Worm (Caenorhabditis elegans) whole organism, L2 larva: Measurements from ENCODE around the gene R07B7.8.

Experiments
- C34F6.9 ChIP-seq: fragments of 150-350 bp; optimal IDR thresholded peaks from 2 replicates; lab custom pipeline; 2014; ENCODE audit warnings: missing biosample characterization, missing genetic modification characterization
- F13H6.1 ChIP-seq: sonication (generic microtip); optimal IDR thresholded peaks from 2 replicates; lab custom pipeline; 2016; ENCODE audit warnings: missing genetic modification characterization, missing compliant biosample characterization
- Y55F3AM.14 ChIP-seq: fragments of 200-800 bp; sonication (Bioruptor generic); optimal IDR thresholded peaks from 2 replicates; lab custom pipeline; 2018; ENCODE audit warnings: mild to moderate bottlenecking, missing genetic modification characterization, missing compliant biosample characterization
- ZK546.5 ChIP-seq: sonication (generic microtip); optimal IDR thresholded peaks from 2 replicates; lab custom pipeline; 2017; ENCODE audit warnings: missing biosample characterization, missing genetic modification characterization
- alr-1 ChIP-seq: fragments of 150-350 bp; optimal IDR thresholded peaks from 2 replicates; lab custom pipeline; 2014; ENCODE audit warnings: missing biosample characterization, missing genetic modification characterization
- aly-2 ChIP-seq: fragments of 150-350 bp; optimal IDR thresholded peaks from 2 replicates; lab custom pipeline; 2014; ENCODE audit warnings: missing biosample characterization, missing genetic modification characterization
- ama-1 ChIP-seq: fragments of 150-350 bp; optimal IDR thresholded peaks from 2 replicates; lab custom pipeline; 2018; ENCODE audit warnings: inconsistent platforms
- ceh-16 ChIP-seq: fragments of 150-350 bp; optimal IDR thresholded peaks from 2 replicates; lab custom pipeline; 2014; ENCODE audit warnings: missing biosample characterization, missing genetic modification characterization
- ceh-82 ChIP-seq: fragments of 150-350 bp; optimal IDR thresholded peaks from 2 replicates; lab custom pipeline; 2014; ENCODE audit warnings: missing biosample characterization, missing genetic modification characterization
- crh-2 ChIP-seq: sonication (generic microtip); optimal IDR thresholded peaks from 2 replicates; lab custom pipeline; 2017; ENCODE audit warnings: missing biosample characterization, missing genetic modification characterization
- egl-27 ChIP-seq: sonication (generic microtip); optimal IDR thresholded peaks from 3 replicates; lab custom pipeline; 2017; ENCODE audit warnings: missing biosample characterization, missing genetic modification reagents, missing genetic modification characterization
- elt-3 ChIP-seq: sonication (generic microtip); optimal IDR thresholded peaks from 2 replicates; lab custom pipeline; 2017; ENCODE audit warnings: missing biosample characterization, missing genetic modification characterization
- gmeb-1 ChIP-seq: fragments of 150-350 bp; optimal IDR thresholded peaks from 2 replicates; lab custom pipeline; 2014; ENCODE audit warnings: missing biosample characterization, missing genetic modification characterization
- lin-11 ChIP-seq: fragments of 150-350 bp; sonication (generic microtip); optimal IDR thresholded peaks from 2 replicates; lab custom pipeline; 2014; ENCODE audit warnings: missing biosample characterization, missing genetic modification characterization, inconsistent platforms, mixed read lengths
- lsy-2 ChIP-seq, 2 experiments: fragments of 150-350 bp in 1 of 2; sonication (generic microtip) in 1 of 2; optimal IDR thresholded peaks; 2 replicates each; lab custom pipeline; 2014 to 2017; ENCODE audit warnings: missing biosample characterization in 2 of 2, missing genetic modification characterization in 2 of 2
- mbf-1 ChIP-seq: sonication (generic microtip); optimal IDR thresholded peaks from 2 replicates; lab custom pipeline; 2017; ENCODE audit warnings: missing biosample characterization, missing genetic modification characterization
- mdl-1 ChIP-seq, 2 experiments: fragments of 150-350 bp in 1 of 2; sonication (generic microtip) in 1 of 2; optimal IDR thresholded peaks; 2 replicates each; lab custom pipeline; 2017; ENCODE audit warnings: missing biosample characterization in 2 of 2, missing genetic modification characterization in 2 of 2
- nhr-10 ChIP-seq: sonication (generic microtip); optimal IDR thresholded peaks from 2 replicates; lab custom pipeline; 2017; ENCODE audit warnings: missing biosample characterization, missing genetic modification characterization
- nhr-11 ChIP-seq: fragments of 150-350 bp; optimal IDR thresholded peaks from 2 replicates; lab custom pipeline; 2014; ENCODE audit warnings: missing biosample characterization, missing genetic modification characterization
- nhr-12 ChIP-seq: fragments of 150-350 bp; optimal IDR thresholded peaks from 2 replicates; lab custom pipeline; 2014; ENCODE audit warnings: missing biosample characterization, missing genetic modification characterization
- nhr-129 ChIP-seq: fragments of 150-350 bp; optimal IDR thresholded peaks from 2 replicates; lab custom pipeline; 2014; ENCODE audit warnings: missing biosample characterization, missing genetic modification characterization
- nhr-21 ChIP-seq: fragments of 150-350 bp; optimal IDR thresholded peaks from 2 replicates; lab custom pipeline; 2014; ENCODE audit warnings: missing biosample characterization, missing genetic modification characterization
- nhr-23 ChIP-seq: fragments of 150-350 bp; optimal IDR thresholded peaks from 2 replicates; lab custom pipeline; 2014; ENCODE audit warnings: missing biosample characterization, missing genetic modification reagents, missing genetic modification characterization
- nhr-237 ChIP-seq: fragments of 150-350 bp; optimal IDR thresholded peaks from 2 replicates; lab custom pipeline; 2014; ENCODE audit warnings: missing biosample characterization, missing genetic modification characterization
- nhr-25 ChIP-seq: fragments of 150-350 bp; sonication (generic microtip); optimal IDR thresholded peaks from 3 replicates; lab custom pipeline; 2014; ENCODE audit warnings: missing biosample characterization, missing genetic modification characterization
- nhr-6 ChIP-seq: fragments of 150-350 bp; optimal IDR thresholded peaks from 2 replicates; lab custom pipeline; 2014; ENCODE audit warnings: missing biosample characterization, missing genetic modification characterization
- peb-1 ChIP-seq: fragments of 150-350 bp; optimal IDR thresholded peaks from 2 replicates; lab custom pipeline; 2014; ENCODE audit warnings: missing biosample characterization, missing genetic modification characterization
- sem-4 ChIP-seq: fragments of 150-350 bp; optimal IDR thresholded peaks from 2 replicates; lab custom pipeline; 2014; ENCODE audit warnings: missing biosample characterization, missing genetic modification reagents, missing genetic modification characterization
- skn-1 ChIP-seq: sonication (generic microtip); optimal IDR thresholded peaks from 2 replicates; lab custom pipeline; 2017; ENCODE audit warnings: missing biosample characterization, missing genetic modification characterization
- sma-3 ChIP-seq: sonication (generic microtip); optimal IDR thresholded peaks from 2 replicates; lab custom pipeline; 2016; ENCODE audit warnings: missing genetic modification reagents, missing genetic modification characterization, missing compliant biosample characterization
- sma-9 ChIP-seq, 2 experiments: fragments of 150-350 bp in 1 of 2; sonication (generic microtip) in 1 of 2; optimal IDR thresholded peaks; 2 replicates each; lab custom pipeline; 2014 to 2016; ENCODE audit warnings: missing genetic modification characterization in 2 of 2, mild to moderate bottlenecking in 1 of 2, missing biosample characterization in 1 of 2, missing compliant biosample characterization in 1 of 2, missing genetic modification reagents in 1 of 2, moderate library complexity in 1 of 2
- snpc-4 ChIP-seq: fragments of 150-350 bp; optimal IDR thresholded peaks from 2 replicates; lab custom pipeline; 2014; ENCODE audit warnings: missing biosample characterization, missing genetic modification characterization
- unc-55 ChIP-seq: fragments of 150-350 bp; sonication (generic microtip); optimal IDR thresholded peaks from 3 replicates; lab custom pipeline; 2014; ENCODE audit warnings: missing biosample characterization, missing genetic modification reagents, missing genetic modification characterization
- zag-1 ChIP-seq: fragments of 150-350 bp; optimal IDR thresholded peaks from 2 replicates; lab custom pipeline; 2014; ENCODE audit warnings: missing biosample characterization, missing genetic modification characterization
- ztf-1 ChIP-seq: fragments of 200-800 bp; sonication (Bioruptor generic); conservative IDR thresholded peaks from 2 replicates; pipeline ENCODE4 v1.3.6; 2022; ENCODE audit warnings: missing genetic modification characterization, missing compliant biosample characterization
- ztf-11 ChIP-seq: sonication (generic microtip); optimal IDR thresholded peaks from 2 replicates; lab custom pipeline; 2017; ENCODE audit warnings: missing biosample characterization, missing genetic modification characterization
- ztf-4 ChIP-seq: fragments of 150-350 bp; optimal IDR thresholded peaks from 2 replicates; lab custom pipeline; 2014; ENCODE audit warnings: missing biosample characterization, missing genetic modification characterization

The R07B7.8 gene

ce11 chrV:12065369-12065768 lies 18.7 kb downstream of the R07B7.8 start, which contains the start of gene pqn-53 (continued):
- TF ChIP-seq lsy-2 (tag; optimal IDR thresholded peaks at IDR 0.05; lab: Kevin White, UChicago): peak in 1 of 2 experiments; percentile 8
- no peak for TF ChIP-seq skn-1 (tag; lab: Kevin White, UChicago)
- peak; percentile 52 for TF ChIP-seq nhr-129

- TF ChIP-seq ama-1 (peak; percentile 58), F13H6.1 (tag; lab: Kevin White, UChicago) (no peak), nhr-21 (tag; lab: Kevin White, UChicago) (peak; percentile 0)
These were observed 21.1 kb downstream of the R07B7.8 start, which contains the start of gene clh-6 for ce11 chrV:12063036-12063435. clh-6 (minus strand) TSS chrV:12063368.

ce11 chrV:12059719-12060118 lies 24.4 kb downstream of the R07B7.8 start, which contains the start of gene R07B7.2:
R07B7.2 (minus strand) TSS chrV:12059753.
- TF ChIP-seq nhr-237 (tag; lab: Kevin White, UChicago) (no peak), mbf-1 (tag; lab: Kevin White, UChicago) (no peak), nhr-21 (tag; lab: Kevin White, UChicago) (no peak)

ce11 chrV:12053598-12053997 lies 30.5 kb downstream of the R07B7.8 start, which contains the start of gene F10C2.7:
F10C2.7 (plus strand) TSS chrV:12053898.
- TF ChIP-seq mdl-1 (tag; optimal IDR thresholded peaks at IDR 0.05; lab: Kevin White, UChicago): no peak
- no peak for TF ChIP-seq ceh-16 (tag; lab: Kevin White, UChicago)
- TF ChIP-seq skn-1 (tag; lab: Kevin White, UChicago): no peak
- TF ChIP-seq mbf-1 (tag; lab: Kevin White, UChicago): no peak
- no peak for TF ChIP-seq C34F6.9
- TF ChIP-seq ztf-4: no peak
- no peak for TF ChIP-seq nhr-11 (tag; lab: Kevin White, UChicago)
- TF ChIP-seq nhr-6 (tag; lab: Kevin White, UChicago): no peak
- no peak for TF ChIP-seq aly-2

- TF ChIP-seq zag-1 (tag; lab: Kevin White, UChicago) (no peak), peb-1 (no peak), ZK546.5 (no peak), nhr-23 (tag; lab: Kevin White, UChicago) (no peak), nhr-11 (tag; lab: Kevin White, UChicago) (no peak), nhr-10 (tag; lab: Kevin White, UChicago) (no peak), skn-1 (tag; lab: Kevin White, UChicago) (no peak), ztf-11 (tag; lab: Kevin White, UChicago) (no peak), nhr-25 (tag; lab: Kevin White, UChicago) (no peak), lin-11 (tag; lab: Kevin White, UChicago) (no peak), gmeb-1 (no peak)
These were observed 35.7 kb downstream of the R07B7.8 start, which contains the start of gene dars-2 for ce11 chrV:12048445-12048844. dars-2 (plus strand) TSS chrV:12048745.

- TF ChIP-seq snpc-4 (tag; lab: Kevin White, UChicago) (peak; percentile 57), nhr-6 (tag; lab: Kevin White, UChicago) (no peak)
These were observed 36.4 kb downstream of the R07B7.8 start for ce11 chrV:12047735-12048134.

- TF ChIP-seq nhr-6 (tag; lab: Kevin White, UChicago) (no peak), peb-1 (no peak)
These were observed 39.0 kb downstream of the R07B7.8 start, which contains the start of gene F10C2.5 for ce11 chrV:12045132-12045531. F10C2.5 (plus strand) TSS chrV:12045432.

- TF ChIP-seq Y55F3AM.14 (no peak), ztf-11 (tag; lab: Kevin White, UChicago) (no peak), crh-2 (tag; lab: Kevin White, UChicago) (peak; percentile 41), unc-55 (peak; percentile 79), sem-4 (no peak), sma-9 (GFP tag; optimal IDR thresholded peaks at IDR 0.05; lab: Kevin White, UChicago) (no peak), sma-9 (tag; optimal IDR thresholded peaks at IDR 0.05; lab: Kevin White, UChicago) (no peak), ztf-1 (GFP tag; lab: Robert Waterston, UW) (no peak), C34F6.9 (peak; percentile 67), snpc-4 (tag; lab: Kevin White, UChicago) (no peak), ama-1 (no peak), egl-27 (no peak), alr-1 (tag; lab: Kevin White, UChicago) (no peak), ceh-82 (tag; lab: Kevin White, UChicago) (no peak), nhr-6 (tag; lab: Kevin White, UChicago) (no peak), gmeb-1 (peak; percentile 90), elt-3 (tag; lab: Kevin White, UChicago) (no peak), nhr-12 (tag; lab: Kevin White, UChicago) (no peak), sma-3 (GFP tag; lab: Kevin White, UChicago) (peak; percentile 66)
These were observed 43.1 kb downstream of the R07B7.8 start, which contains the start of the genes kup-1 and F10C2.4 for ce11 chrV:12040823-12041606. kup-1 (minus strand) TSS chrV:12040873. F10C2.4 (plus strand) TSS chrV:12041556.
